Worm (Caenorhabditis elegans): Measurements from ENCODE around the gene npr-2.
A peak's percentile ranks its signal among the peaks of the same experiment; 100 is the strongest.

npr-2 gene

ce11 chrIV:9623269-9623668 lies 43.3 kb upstream of the npr-2 start, which contains the start of gene W09C2.9:
Gene W09C2.9, minus strand, starts transcription at chrIV:9623369.
- TF ChIP-seq mef-2 (tag; optimal IDR thresholded peaks at IDR 0.05) (no peak), lin-15B (tag; optimal IDR thresholded peaks at IDR 0.05) (no peak), fos-1 (tag; optimal IDR thresholded peaks at IDR 0.05) (no peak), ces-1 (GFP tag; optimal IDR thresholded peaks at IDR 0.05) (no peak), ztf-11 (tag; optimal IDR thresholded peaks at IDR 0.05) (no peak), efl-1 (optimal IDR thresholded peaks at IDR 0.05) (no peak), efl-1 (GFP tag; optimal IDR thresholded peaks at IDR 0.05 in 1 of 2) (no peak), dsc-1 (tag; optimal IDR thresholded peaks at IDR 0.05) (no peak), nhr-76 (tag; optimal IDR thresholded peaks at IDR 0.05) (no peak), C34B4.2 (tag; optimal IDR thresholded peaks at IDR 0.05) (no peak), ceh-82 (tag; optimal IDR thresholded peaks at IDR 0.05) (no peak), nhr-47 (tag; optimal IDR thresholded peaks at IDR 0.05) (no peak), Y116A8C.19 (tag; optimal IDR thresholded peaks at IDR 0.05; ENCODE audit: borderline replicate concordance) (no peak), nhr-11 (tag; optimal IDR thresholded peaks at IDR 0.05) (no peak), hpl-2 (GFP tag; optimal IDR thresholded peaks at IDR 0.05) (no peak), nhr-84 (tag; optimal IDR thresholded peaks at IDR 0.05) (no peak), ceh-90 (tag; optimal IDR thresholded peaks at IDR 0.05) (no peak), nhr-237 (tag; optimal IDR thresholded peaks at IDR 0.05) (no peak), tlp-1 (tag; optimal IDR thresholded peaks at IDR 0.05) (no peak), elt-2 (tag; optimal IDR thresholded peaks at IDR 0.05) (no peak), egl-13 (tag; optimal IDR thresholded peaks at IDR 0.05) (no peak)

DNA sequence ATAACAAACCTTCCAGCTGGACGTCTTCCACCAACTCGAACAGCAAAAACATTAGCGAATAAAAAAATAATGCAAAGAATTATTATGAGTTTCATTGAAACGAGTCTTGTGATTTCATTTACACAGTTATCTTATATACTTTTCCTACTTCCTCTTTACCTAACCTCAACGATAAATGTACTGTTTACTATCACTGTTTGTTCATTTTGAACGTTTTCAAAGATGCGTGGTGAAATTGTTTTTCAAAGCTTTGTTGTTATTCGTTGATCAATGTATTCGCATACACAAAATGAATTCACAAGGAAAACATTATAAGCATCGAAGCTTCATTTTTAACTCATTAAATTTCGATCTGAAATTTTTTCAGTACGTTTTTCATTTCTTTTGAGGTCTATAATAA lies 42.4 kb upstream of the npr-2 start, which contains the start of gene W09C2.7:
Gene W09C2.7, minus strand, starts transcription at position 101 of the 400 bp plus-strand sequence.
- no peak for TF ChIP-seq mdl-1 (tag; optimal IDR thresholded peaks at IDR 0.05)
- TF ChIP-seq zag-1 (tag; optimal IDR thresholded peaks at IDR 0.05): no peak

- TF ChIP-seq nhr-47 (tag; optimal IDR thresholded peaks at IDR 0.05): no peak
- TF ChIP-seq blmp-1 (tag; optimal IDR thresholded peaks at IDR 0.05): peak; percentile 14
- no peak for TF ChIP-seq zip-4 (GFP tag; optimal IDR thresholded peaks at IDR 0.05)
- no peak for TF ChIP-seq pag-3 (tag; optimal IDR thresholded peaks at IDR 0.05; ENCODE audit: borderline replicate concordance, insufficient read depth)
- no peak for TF ChIP-seq lir-3 (tag; optimal IDR thresholded peaks at IDR 0.05; ENCODE audit: poor library complexity)
- peak; percentile 6 for TF ChIP-seq lin-14 (GFP tag; optimal IDR thresholded peaks at IDR 0.05)
- no peak for TF ChIP-seq lin-39 (tag; optimal IDR thresholded peaks at IDR 0.05)
- peak; percentile 20 for TF ChIP-seq rnt-1 (tag; optimal IDR thresholded peaks at IDR 0.05)
- no peak for TF ChIP-seq isw-1 (GFP tag; IDR thresholded peaks at IDR 0.05)
- TF ChIP-seq nhr-76 (tag; optimal IDR thresholded peaks at IDR 0.05): no peak
- TF ChIP-seq fos-1 (tag; optimal IDR thresholded peaks at IDR 0.05): no peak
- no peak for TF ChIP-seq ztf-4 (tag; optimal IDR thresholded peaks at IDR 0.05)
These were observed 38.9 kb upstream of the npr-2 start for ce11 chrIV:9618836-9619235.

DNA sequence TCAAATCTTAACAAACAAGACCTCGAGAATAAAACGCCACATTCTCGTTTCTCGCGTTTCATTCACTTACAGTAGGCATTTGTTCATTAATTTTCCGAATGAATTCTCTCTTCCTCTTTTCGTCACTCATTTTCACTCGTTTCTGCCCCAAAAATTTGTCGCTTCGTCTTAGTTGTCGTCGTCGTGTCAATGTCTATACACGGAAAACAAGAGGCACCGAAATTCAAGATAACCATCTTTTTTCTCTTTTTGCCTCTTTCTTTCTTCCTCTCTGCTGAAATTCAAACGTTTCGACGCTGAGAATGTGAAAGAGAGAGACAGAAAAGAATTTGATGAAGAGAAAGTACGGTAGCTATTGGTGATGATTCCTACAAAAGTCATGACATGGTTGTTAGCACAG lies 38.1 kb upstream of the npr-2 start:
- no peak for TF ChIP-seq tlp-1 (tag; optimal IDR thresholded peaks at IDR 0.05)
- no peak for TF ChIP-seq pax-3 (tag; optimal IDR thresholded peaks at IDR 0.05)
- TF ChIP-seq ztf-11 (tag; optimal IDR thresholded peaks at IDR 0.05): no peak
- peak in 1 of 2 experiments; percentile 55 for TF ChIP-seq lsy-2 (tag; optimal IDR thresholded peaks at IDR 0.05)
- TF ChIP-seq blmp-1 (tag; optimal IDR thresholded peaks at IDR 0.05): peak; percentile 70
- no peak for TF ChIP-seq unc-62 (GFP tag; optimal IDR thresholded peaks at IDR 0.05)
- peak; percentile 33 for TF ChIP-seq rnt-1 (tag; optimal IDR thresholded peaks at IDR 0.05)
- TF ChIP-seq nhr-85 (tag): peak; percentile 91
- TF ChIP-seq efl-1 (optimal IDR thresholded peaks at IDR 0.05): no peak
- TF ChIP-seq efl-1 (GFP tag; optimal IDR thresholded peaks at IDR 0.05 in 1 of 2): peak in 1 of 2 experiments; percentile 31
- peak; percentile 19 for TF ChIP-seq nhr-20 (tag; optimal IDR thresholded peaks at IDR 0.05)
- TF ChIP-seq snu-23 (GFP tag; optimal IDR thresholded peaks at IDR 0.05): peak; percentile 10
- TF ChIP-seq lin-14 (GFP tag; optimal IDR thresholded peaks at IDR 0.05): peak; percentile 44
- TF ChIP-seq ceh-8 (GFP tag; optimal IDR thresholded peaks at IDR 0.05): no peak
